Fruit fly (Drosophila melanogaster): ENCODE results near the gene CG3222.

The CG3222 gene

dm6 chr3L:9583388-9583787 lies 15.4 kb upstream of the CG3222 start:
- no peak for TF ChIP-seq N (GFP tag; optimal IDR thresholded peaks at IDR 0.05)

dm6 chr3L:9597464-9597863 lies 1.3 kb upstream of the CG3222 start, which contains the start of gene Tmc:
Gene Tmc, plus strand, starts transcription at chr3L:9597764.
- TF ChIP-seq Abd-B (GFP tag; optimal IDR thresholded peaks at IDR 0.05) (no peak), GATAd (GFP tag; optimal IDR thresholded peaks at IDR 0.05) (no peak), h (GFP tag; optimal IDR thresholded peaks at IDR 0.05) (no peak), fru (GFP tag; optimal IDR thresholded peaks at IDR 0.05) (no peak), Sp1 (GFP tag; optimal IDR thresholded peaks at IDR 0.05) (no peak), Hr83 (GFP tag; optimal IDR thresholded peaks at IDR 0.05; ENCODE audit: poor library complexity, severe bottlenecking) (no peak)

DNA sequence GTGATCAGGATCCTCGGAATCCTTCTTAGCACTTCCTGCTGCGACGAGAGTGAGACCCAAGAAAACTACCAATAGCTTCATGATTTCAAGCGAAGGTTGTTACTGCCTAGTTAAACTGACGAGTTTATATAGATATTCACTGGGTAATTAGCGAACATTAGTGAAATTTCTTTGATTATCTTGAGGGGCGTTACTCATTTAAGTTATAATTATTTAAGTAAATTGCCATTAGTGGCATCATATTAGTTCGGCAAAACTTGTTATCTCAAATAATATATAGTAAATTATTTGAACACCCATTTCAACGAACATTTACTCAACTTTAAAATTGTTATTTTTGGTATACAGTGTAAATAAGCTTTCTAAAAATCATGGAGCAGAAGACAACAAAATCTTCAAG lies 2.4 kb downstream of the CG3222 start, which contains the start of the genes CG3088 and CG3306:
CG3088 (minus strand) TSS at position 101 of the 400 bp plus-strand sequence.
CG3306 (plus strand) TSS at position 299 of the 400 bp plus-strand sequence.
- TF ChIP-seq jim (GFP tag; optimal IDR thresholded peaks at IDR 0.05) (no peak), Hnf4 (GFP tag; optimal IDR thresholded peaks at IDR 0.05) (no peak), CrebA (GFP tag; optimal IDR thresholded peaks at IDR 0.05; ENCODE audit: borderline replicate concordance) (no peak), brk (GFP tag; optimal IDR thresholded peaks at IDR 0.05) (no peak), sv (GFP tag; optimal IDR thresholded peaks at IDR 0.05) (no peak), lola (GFP tag; optimal IDR thresholded peaks at IDR 0.05) (no peak), Mio (GFP tag; optimal IDR thresholded peaks at IDR 0.05) (no peak), GATAd (GFP tag; optimal IDR thresholded peaks at IDR 0.05) (no peak), Rel (GFP tag; optimal IDR thresholded peaks at IDR 0.05) (no peak), Rel (tag; optimal IDR thresholded peaks at IDR 0.05) (no peak), Dfd (GFP tag; optimal IDR thresholded peaks at IDR 0.05) (no peak), Abd-B (GFP tag; optimal IDR thresholded peaks at IDR 0.05) (no peak), OdsH (GFP tag; optimal IDR thresholded peaks at IDR 0.05) (no peak), dsf (GFP tag; optimal IDR thresholded peaks at IDR 0.05; ENCODE audit: borderline replicate concordance) (no peak), usp (GFP tag; optimal IDR thresholded peaks at IDR 0.05) (no peak)

- TF ChIP-seq HLH106 (tag; optimal IDR thresholded peaks at IDR 0.05) (peak; percentile 31), dmrt93B (GFP tag; optimal IDR thresholded peaks at IDR 0.05) (peak; percentile 9), CG9705 (GFP tag; optimal IDR thresholded peaks at IDR 0.05) (peak; percentile 1), fru (GFP tag; optimal IDR thresholded peaks at IDR 0.05) (peak; percentile 46), Mio (GFP tag; optimal IDR thresholded peaks at IDR 0.05) (no peak), dl (GFP tag; optimal IDR thresholded peaks at IDR 0.05; ENCODE audit: insufficient read depth in 1 of 2, partially characterized antibody in 2 of 2) (no peak), Myc (optimal IDR thresholded peaks at IDR 0.05) (peak; percentile 11), foxo (GFP tag; optimal IDR thresholded peaks at IDR 0.05) (peak in 1 of 2 experiments; percentile 35)
These were observed 15.3 kb downstream of the CG3222 start for dm6 chr3L:9613960-9614588.

dm6 chr3L:9614589-9615442 lies 16.0 kb downstream of the CG3222 start, which contains the start of gene LanB2:
Gene LanB2, plus strand, starts transcription at chr3L:9614914.
- TF ChIP-seq Dfd (GFP tag; optimal IDR thresholded peaks at IDR 0.05) (no peak), rgr (GFP tag; optimal IDR thresholded peaks at IDR 0.05) (peak; percentile 34), Hnf4 (GFP tag; optimal IDR thresholded peaks at IDR 0.05) (no peak), HLH106 (tag; optimal IDR thresholded peaks at IDR 0.05) (no peak), GATAd (GFP tag; optimal IDR thresholded peaks at IDR 0.05) (no peak), psq (GFP tag; optimal IDR thresholded peaks at IDR 0.05) (peak; percentile 31), ey (GFP tag; optimal IDR thresholded peaks at IDR 0.05) (no peak), dmrt93B (GFP tag; optimal IDR thresholded peaks at IDR 0.05) (no peak), CrebA (GFP tag; optimal IDR thresholded peaks at IDR 0.05; ENCODE audit: borderline replicate concordance) (peak; percentile 19), tai (GFP tag; optimal IDR thresholded peaks at IDR 0.05) (no peak), Jra (GFP tag; optimal IDR thresholded peaks at IDR 0.05) (no peak), br (GFP tag; optimal IDR thresholded peaks at IDR 0.05) (no peak), CG32264 (GFP tag; optimal IDR thresholded peaks at IDR 0.05) (no peak), brk (GFP tag; optimal IDR thresholded peaks at IDR 0.05) (no peak), Hr83 (GFP tag; optimal IDR thresholded peaks at IDR 0.05; ENCODE audit: poor library complexity, severe bottlenecking) (peak; percentile 47), N (GFP tag; optimal IDR thresholded peaks at IDR 0.05) (no peak), dsf (GFP tag; optimal IDR thresholded peaks at IDR 0.05; ENCODE audit: borderline replicate concordance) (no peak), h (GFP tag; optimal IDR thresholded peaks at IDR 0.05) (peak; percentile 4), Abd-B (GFP tag; optimal IDR thresholded peaks at IDR 0.05) (no peak), pan (optimal IDR thresholded peaks at IDR 0.05) (no peak), Mio (GFP tag; optimal IDR thresholded peaks at IDR 0.05) (no peak), OdsH (GFP tag; optimal IDR thresholded peaks at IDR 0.05) (peak; percentile 22), usp (GFP tag; optimal IDR thresholded peaks at IDR 0.05) (no peak), sage (GFP tag; optimal IDR thresholded peaks at IDR 0.05) (no peak), Sp1 (GFP tag; optimal IDR thresholded peaks at IDR 0.05) (no peak), jim (GFP tag; optimal IDR thresholded peaks at IDR 0.05) (no peak), woc (GFP tag; optimal IDR thresholded peaks at IDR 0.05) (no peak), dl (GFP tag; optimal IDR thresholded peaks at IDR 0.05; ENCODE audit: insufficient read depth in 1 of 2, partially characterized antibody in 2 of 2) (peak; percentile 72 to 76), Myc (optimal IDR thresholded peaks at IDR 0.05) (no peak), fru (GFP tag; optimal IDR thresholded peaks at IDR 0.05) (no peak), foxo (GFP tag; optimal IDR thresholded peaks at IDR 0.05) (peak in 1 of 2 experiments; percentile 24), sv (GFP tag; optimal IDR thresholded peaks at IDR 0.05) (no peak)

Data from whole organism, wandering third instar larva.